Worm (Caenorhabditis elegans): ENCODE measurements around the gene sma-1.

DNA sequence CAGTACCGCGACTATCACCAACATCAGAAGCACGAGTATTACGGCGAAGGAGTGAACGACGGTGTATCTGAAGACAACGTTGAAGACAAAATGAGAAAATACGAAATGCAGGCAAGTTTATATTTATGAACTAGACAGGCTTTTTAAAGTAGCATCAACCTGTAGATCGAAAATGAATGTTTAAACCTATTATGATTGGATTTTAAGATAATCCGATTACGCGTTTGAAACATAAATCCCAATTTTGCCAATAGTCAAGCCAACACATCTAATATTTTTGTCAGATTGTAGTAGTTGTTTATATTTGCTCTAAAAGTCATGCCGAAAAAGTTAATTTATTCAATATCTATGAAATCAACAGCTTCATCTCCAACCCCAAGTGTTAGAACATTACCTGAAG lies 2.0 kb downstream of the sma-1 start:
- TF ChIP-seq npax-4 (tag; optimal IDR thresholded peaks at IDR 0.05): no peak
- TF ChIP-seq ama-1 (optimal IDR thresholded peaks at IDR 0.05): no peak
- no peak for TF ChIP-seq unc-42 (tag; optimal IDR thresholded peaks at IDR 0.05)
- TF ChIP-seq lim-6 (tag; optimal IDR thresholded peaks at IDR 0.05): no peak
- TF ChIP-seq ref-2 (tag; optimal IDR thresholded peaks at IDR 0.05): no peak
- TF ChIP-seq C08G9.2 (tag; optimal IDR thresholded peaks at IDR 0.05): no peak
- TF ChIP-seq odd-2 (tag; optimal IDR thresholded peaks at IDR 0.05): no peak
- TF ChIP-seq ztf-16 (tag; optimal IDR thresholded peaks at IDR 0.05): no peak
- TF ChIP-seq madf-2 (tag; optimal IDR thresholded peaks at IDR 0.05): no peak

Measured in whole organism, late embryonic.